Fruit fly (Drosophila melanogaster) whole organism, embryonic: ENCODE results near the gene Cys.
A peak's percentile ranks its signal among the peaks of the same experiment; 100 is the strongest.

ENCODE experiments used
- Ada2b ChIP-seq: fragments of 200-800 bp; sonication (Bioruptor generic); IDR thresholded peaks from 2 replicates; pipeline ENCODE4 v1.3.6; 2022; ENCODE audit warnings: missing biosample characterization, missing genetic modification characterization
- Aef1 ChIP-seq: fragments of 200-800 bp; sonication (Bioruptor generic); IDR thresholded peaks from 3 replicates; pipeline ENCODE4 v1.3.6; 2022; ENCODE audit warnings: missing biosample characterization, missing genetic modification characterization
- B-H2 ChIP-seq: fragments of 200-800 bp; sonication (Bioruptor generic); optimal IDR thresholded peaks from 2 replicates; lab custom pipeline; 2018; ENCODE audit warnings: missing biosample characterization, mild to moderate bottlenecking, missing genetic modification characterization
- CG10147 ChIP-seq: fragments of 200-800 bp; sonication (Bioruptor generic); optimal IDR thresholded peaks from 2 replicates; lab custom pipeline; 2019; ENCODE audit warnings: missing biosample characterization, mild to moderate bottlenecking, missing genetic modification characterization, moderate library complexity
- CG12299 ChIP-seq: fragments of 200-800 bp; sonication (Bioruptor generic); optimal IDR thresholded peaks from 2 replicates; lab custom pipeline; 2018; ENCODE audit warnings: missing biosample characterization, mild to moderate bottlenecking, missing genetic modification characterization
- CG13287 ChIP-seq: fragments of 200-800 bp; sonication (Bioruptor generic); IDR thresholded peaks from 2 replicates; pipeline ENCODE4 v1.3.6; 2022; ENCODE audit warnings: missing biosample characterization, missing genetic modification characterization; ENCODE audit not compliant: partially characterized antibody
- CG14667 ChIP-seq: fragments of 200-800 bp; sonication (Bioruptor generic); IDR thresholded peaks from 2 replicates; pipeline ENCODE4 v1.3.6; 2022; ENCODE audit warnings: missing biosample characterization, missing genetic modification characterization
- CG14710 ChIP-seq: fragments of 200-800 bp; sonication (Bioruptor generic); optimal IDR thresholded peaks from 3 replicates; lab custom pipeline; 2019; ENCODE audit warnings: missing biosample characterization, mild to moderate bottlenecking, missing genetic modification characterization, moderate library complexity
- CG14965 ChIP-seq: fragments of 200-800 bp; sonication (Bioruptor generic); optimal IDR thresholded peaks from 2 replicates; lab custom pipeline; 2016; ENCODE audit warnings: missing biosample characterization, missing genetic modification characterization, borderline replicate concordance
- CG17328 ChIP-seq: fragments of 200-800 bp; sonication (Bioruptor generic); IDR thresholded peaks from 2 replicates; pipeline ENCODE4 v1.3.6; 2022; ENCODE audit warnings: missing biosample characterization, missing genetic modification characterization
- CG17568 ChIP-seq: fragments of 200-800 bp; sonication (Bioruptor generic); optimal IDR thresholded peaks from 2 replicates; lab custom pipeline; 2018; ENCODE audit warnings: missing biosample characterization, mild to moderate bottlenecking, missing genetic modification characterization, moderate library complexity
- CG2875 ChIP-seq: fragments of 200-800 bp; sonication (Bioruptor generic); optimal IDR thresholded peaks from 2 replicates; lab custom pipeline; 2017; ENCODE audit warnings: missing biosample characterization, mild to moderate bottlenecking, missing genetic modification characterization, missing genetic modification reagents
- CG33213 ChIP-seq: fragments of 200-800 bp; sonication (Bioruptor generic); optimal IDR thresholded peaks from 3 replicates; lab custom pipeline; 2016; ENCODE audit warnings: missing biosample characterization, missing genetic modification characterization
- CG34376 ChIP-seq: fragments of 200-800 bp; sonication (Bioruptor generic); optimal IDR thresholded peaks from 2 replicates; lab custom pipeline; 2018; ENCODE audit warnings: missing biosample characterization, mild to moderate bottlenecking, missing genetic modification characterization
- CG3726 ChIP-seq: fragments of 200-800 bp; sonication (Bioruptor generic); IDR thresholded peaks from 3 replicates; pipeline ENCODE4, ENCODE4 v1.3.6; 2022; ENCODE audit warnings: missing biosample characterization, missing genetic modification characterization
- CG4707 ChIP-seq: fragments of 200-800 bp; sonication (Bioruptor generic); optimal IDR thresholded peaks from 2 replicates; lab custom pipeline; 2018; ENCODE audit warnings: missing biosample characterization, mild to moderate bottlenecking, missing genetic modification characterization, moderate library complexity
- CG6854 ChIP-seq: fragments of 200-800 bp; sonication (Bioruptor generic); optimal IDR thresholded peaks from 3 replicates; lab custom pipeline; 2017; ENCODE audit warnings: missing biosample characterization, mild to moderate bottlenecking, missing genetic modification characterization
- CG7556 ChIP-seq: fragments of 200-800 bp; sonication (Bioruptor generic); optimal IDR thresholded peaks from 2 replicates; lab custom pipeline; 2017; ENCODE audit warnings: missing biosample characterization, mild to moderate bottlenecking, missing genetic modification characterization
- CG8359 ChIP-seq: fragments of 200-800 bp; sonication (Bioruptor generic); optimal IDR thresholded peaks from 2 replicates; lab custom pipeline; 2017; ENCODE audit warnings: missing biosample characterization, mild to moderate bottlenecking, missing genetic modification characterization, borderline replicate concordance
- CG8388 ChIP-seq: fragments of 200-800 bp; sonication (Bioruptor generic); optimal IDR thresholded peaks from 2 replicates; lab custom pipeline; 2019; ENCODE audit warnings: missing biosample characterization, mild to moderate bottlenecking, missing genetic modification characterization, moderate library complexity
- CG9817 ChIP-seq: fragments of 200-800 bp; sonication (Bioruptor generic); optimal IDR thresholded peaks from 2 replicates; lab custom pipeline; 2018; ENCODE audit warnings: missing biosample characterization, mild to moderate bottlenecking, missing genetic modification characterization, moderate library complexity
- Kr ChIP-seq: fragments of 200-800 bp; sonication (Bioruptor generic); optimal IDR thresholded peaks from 2 replicates; lab custom pipeline; 2017; ENCODE audit warnings: missing biosample characterization, mild to moderate bottlenecking, missing genetic modification characterization
- Pdp1 ChIP-seq, 2 experiments: fragments of 200-800 bp; sonication (Bioruptor generic); optimal IDR thresholded peaks; 3 replicates each; lab custom pipeline; 2016; ENCODE audit warnings: missing biosample characterization in 2 of 2, missing genetic modification characterization in 2 of 2, mild to moderate bottlenecking in 1 of 2, moderate library complexity in 1 of 2
- Sry-δ ChIP-seq: fragments of 200-800 bp; sonication (Bioruptor generic); optimal IDR thresholded peaks from 2 replicates; lab custom pipeline; 2016; ENCODE audit warnings: missing biosample characterization, missing genetic modification characterization
- Stat92E ChIP-seq, 3 experiments: fragments of >200 bp in 2 of 3; fragments of 200-800 bp in 1 of 3; sonication (Bioruptor generic) in 1 of 3; optimal IDR thresholded peaks; 2 replicates each; lab custom pipeline; 2017 to 2019; ENCODE audit warnings: missing biosample characterization in 3 of 3, missing genetic modification characterization in 3 of 3, mild to moderate bottlenecking in 1 of 3, moderate library complexity in 1 of 3
- chn ChIP-seq: fragments of 200-800 bp; sonication (Bioruptor generic); optimal IDR thresholded peaks from 2 replicates; lab custom pipeline; 2016; ENCODE audit warnings: missing biosample characterization, missing genetic modification characterization
- fru ChIP-seq: fragments of >200 bp; optimal IDR thresholded peaks from 2 replicates; lab custom pipeline; 2017
- gce ChIP-seq: fragments of 200-800 bp; sonication (Bioruptor generic); IDR thresholded peaks from 3 replicates; pipeline ENCODE4 v1.3.6; 2022; ENCODE audit warnings: missing biosample characterization, missing genetic modification characterization
- gt ChIP-seq: fragments of 200-800 bp; sonication (Bioruptor generic); IDR thresholded peaks from 2 replicates; pipeline ENCODE4 v1.3.6; 2022; ENCODE audit warnings: missing biosample characterization, missing genetic modification characterization
- hkb ChIP-seq, 2 experiments: fragments of 200-800 bp in 1 of 2; fragments of >200 bp in 1 of 2; sonication (Bioruptor generic) in 1 of 2; IDR thresholded peaks in 1 of 2; optimal IDR thresholded peaks in 1 of 2; 2 replicates each; pipeline versions ENCODE4 v1.3.6 to Lab custom; 2017 to 2022; ENCODE audit warnings: missing biosample characterization in 1 of 2, missing genetic modification characterization in 1 of 2
- lbe ChIP-seq: fragments of 200-800 bp; sonication (Bioruptor generic); optimal IDR thresholded peaks from 2 replicates; lab custom pipeline; 2016; ENCODE audit warnings: missing biosample characterization, mild to moderate bottlenecking, missing genetic modification characterization
- mirr ChIP-seq: fragments of 200-800 bp; sonication (Bioruptor generic); optimal IDR thresholded peaks from 3 replicates; lab custom pipeline; 2018; ENCODE audit warnings: missing biosample characterization, mild to moderate bottlenecking, missing genetic modification characterization
- nerfin-1 ChIP-seq: fragments of 200-800 bp; sonication (Bioruptor generic); optimal IDR thresholded peaks from 3 replicates; lab custom pipeline; 2019; ENCODE audit warnings: missing biosample characterization, mild to moderate bottlenecking, missing genetic modification characterization, moderate library complexity
- ranshi ChIP-seq: fragments of 200-800 bp; sonication (Bioruptor generic); IDR thresholded peaks from 2 replicates; pipeline ENCODE4 v1.3.6; 2022; ENCODE audit warnings: missing biosample characterization, missing genetic modification characterization
- row ChIP-seq: fragments of 200-800 bp; sonication (Bioruptor generic); IDR thresholded peaks from 3 replicates; pipeline ENCODE4 v1.3.6; 2022; ENCODE audit warnings: missing biosample characterization, missing genetic modification characterization
- salm ChIP-seq: fragments of 200-800 bp; sonication (Bioruptor generic); optimal IDR thresholded peaks from 2 replicates; lab custom pipeline; 2018; ENCODE audit warnings: missing biosample characterization, mild to moderate bottlenecking, missing genetic modification characterization
- sens ChIP-seq: fragments of 200-800 bp; sonication (Bioruptor generic); peaks from one replicate; lab custom pipeline; 2016; ENCODE audit warnings: missing biosample characterization, missing genetic modification characterization
- slbo ChIP-seq: fragments of 200-800 bp; sonication (Bioruptor generic); IDR thresholded peaks from 2 replicates; pipeline ENCODE4 v1.3.6; 2022; ENCODE audit warnings: missing biosample characterization, missing genetic modification characterization
- slou ChIP-seq: fragments of 200-800 bp; sonication (Bioruptor generic); optimal IDR thresholded peaks from 3 replicates; lab custom pipeline; 2016; ENCODE audit warnings: missing biosample characterization, missing genetic modification characterization
- sna ChIP-seq: fragments of 200-800 bp; sonication (Bioruptor generic); IDR thresholded peaks from 2 replicates; pipeline ENCODE4 v1.3.6; 2022; ENCODE audit warnings: missing biosample characterization, missing genetic modification characterization; ENCODE audit not compliant: partially characterized antibody
- so ChIP-seq: fragments of 200-800 bp; sonication (Bioruptor generic); IDR thresholded peaks from 3 replicates; pipeline ENCODE4 v1.3.6; 2022; ENCODE audit warnings: missing biosample characterization, missing genetic modification characterization
- stwl ChIP-seq: fragments of 200-800 bp; sonication (Bioruptor generic); optimal IDR thresholded peaks from 3 replicates; lab custom pipeline; 2018; ENCODE audit warnings: missing biosample characterization, mild to moderate bottlenecking, missing genetic modification characterization, moderate library complexity
- tgo ChIP-seq: fragments of 200-800 bp; sonication (Bioruptor generic); IDR thresholded peaks from 3 replicates; pipeline ENCODE4 v1.3.6; 2022; ENCODE audit warnings: missing biosample characterization, missing genetic modification characterization
- tll ChIP-seq, 2 experiments: fragments of 200-800 bp in 1 of 2; fragments of >200 bp in 1 of 2; sonication (Bioruptor generic) in 1 of 2; optimal IDR thresholded peaks; 2 replicates each; lab custom pipeline; 2017 to 2019; ENCODE audit warnings: missing biosample characterization in 2 of 2, missing genetic modification characterization in 2 of 2, mild to moderate bottlenecking in 1 of 2, moderate library complexity in 1 of 2
- trem ChIP-seq: fragments of 200-800 bp; optimal IDR thresholded peaks from 3 replicates; lab custom pipeline; 2019; ENCODE audit warnings: missing biosample characterization, mild to moderate bottlenecking, missing genetic modification characterization, moderate library complexity
- twi ChIP-seq: fragments of 200-800 bp; optimal IDR thresholded peaks from 2 replicates; lab custom pipeline; 2019; ENCODE audit warnings: missing biosample characterization, mild to moderate bottlenecking, missing genetic modification characterization, moderate library complexity
- vfl ChIP-seq: fragments of 200-800 bp; sonication (Bioruptor generic); optimal IDR thresholded peaks from 2 replicates; lab custom pipeline; 2016; ENCODE audit warnings: missing biosample characterization, missing genetic modification characterization
- vvl ChIP-seq: fragments of 200-800 bp; sonication (Bioruptor generic); IDR thresholded peaks from 2 replicates; pipeline ENCODE4 v1.3.6; 2022; ENCODE audit warnings: missing biosample characterization, missing genetic modification characterization
- zfh2 ChIP-seq: fragments of 200-800 bp; sonication (Bioruptor generic); optimal IDR thresholded peaks from 2 replicates; lab custom pipeline; 2016; ENCODE audit warnings: missing biosample characterization, missing genetic modification characterization

The Cys gene

DNA sequence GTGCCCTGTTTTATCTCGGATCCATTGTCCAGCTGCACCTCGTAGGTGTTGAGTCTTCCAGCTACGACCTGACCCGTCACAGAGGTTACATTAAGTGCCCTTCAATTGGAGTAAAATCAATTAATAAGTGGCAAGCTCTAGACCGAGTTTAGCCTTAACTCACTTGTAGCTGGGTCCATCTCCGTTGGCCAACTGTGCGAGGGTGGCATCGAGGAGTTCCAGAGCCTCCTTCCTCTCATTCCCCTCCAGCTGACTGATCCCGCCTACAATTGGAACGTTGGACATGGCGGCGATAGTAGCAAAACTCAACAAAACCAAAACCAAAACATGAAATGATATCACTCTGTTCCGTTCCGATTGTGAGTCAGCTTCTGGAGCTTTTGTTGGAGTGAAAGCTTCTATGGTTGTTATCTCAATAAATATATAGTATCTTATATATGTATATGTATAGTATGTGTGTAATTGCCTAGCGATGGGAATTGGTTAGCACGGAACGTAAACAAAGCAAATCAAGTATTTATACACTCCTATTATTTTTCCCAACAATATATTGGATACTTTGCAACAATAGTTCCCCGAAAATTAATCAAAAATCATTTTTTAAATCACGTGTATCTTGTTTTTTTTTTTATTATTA is 825 bp downstream of the Cys start, which contains the start of gene CG8066 (continued):
- TF ChIP-seq tll (GFP tag; optimal IDR thresholded peaks at IDR 0.05; lab: Kevin White, UChicago): no peak
- TF ChIP-seq CG9817: peak; percentile 1
- TF ChIP-seq hkb (optimal IDR thresholded peaks at IDR 0.05; lab: Kevin White, UChicago): no peak
- TF ChIP-seq hkb (GFP tag; IDR thresholded peaks at IDR 0.05; lab: Robert Waterston, UW): 0 out of 2 replicates have a peak, but pooled peaks have one; percentile 21
- TF ChIP-seq sens (GFP tag; lab: Kevin White, UChicago): peak; percentile 81
- TF ChIP-seq twi: no peak
- no peak for TF ChIP-seq salm (tag; lab: Kevin White, UChicago)
- no peak for TF ChIP-seq CG8388 (GFP tag; lab: Kevin White, UChicago)
- TF ChIP-seq CG4707 (GFP tag; lab: Kevin White, UChicago): no peak
- no peak for TF ChIP-seq gt (GFP tag; lab: Robert Waterston, UW)
- no peak for TF ChIP-seq so (GFP tag; lab: Robert Waterston, UW)
- TF ChIP-seq Ada2b (GFP tag; lab: Robert Waterston, UW): no peak
- TF ChIP-seq chn (GFP tag; lab: Kevin White, UChicago): no peak
- TF ChIP-seq Kr: no peak
- no peak for TF ChIP-seq CG6854
- TF ChIP-seq mirr (GFP tag; lab: Kevin White, UChicago): peak; percentile 11
- TF ChIP-seq CG13287 (GFP tag; lab: Robert Waterston, UW): peak; percentile 64
- TF ChIP-seq zfh2: no peak
- no peak for TF ChIP-seq CG14710 (tag; lab: Kevin White, UChicago)
- no peak for TF ChIP-seq vfl (GFP tag; lab: Kevin White, UChicago)
- no peak for TF ChIP-seq Pdp1 (GFP tag; optimal IDR thresholded peaks at IDR 0.05; lab: Kevin White, UChicago)
- no peak for TF ChIP-seq trem (tag; lab: Kevin White, UChicago)
- TF ChIP-seq CG17568: no peak
- TF ChIP-seq CG7556: no peak
- no peak for TF ChIP-seq fru (lab: Kevin White, UChicago)
- TF ChIP-seq Stat92E (GFP tag; optimal IDR thresholded peaks at IDR 0.05; lab: Kevin White, UChicago): no peak
- TF ChIP-seq row (GFP tag; lab: Robert Waterston, UW): peak; percentile 69
- no peak for TF ChIP-seq CG33213 (GFP tag; lab: Kevin White, UChicago)
- TF ChIP-seq CG3726: no peak
- TF ChIP-seq CG12299 (tag; lab: Kevin White, UChicago): peak; percentile 8
- TF ChIP-seq CG8359 (GFP tag; lab: Kevin White, UChicago): no peak
- no peak for TF ChIP-seq stwl
- no peak for TF ChIP-seq CG2875 (GFP tag; lab: Kevin White, UChicago)
- TF ChIP-seq Aef1: no peak
- TF ChIP-seq slbo (GFP tag; lab: Robert Waterston, UW): peak; percentile 45; the same call in 1 of the 2 replicates
- no peak for TF ChIP-seq CG14965 (GFP tag; lab: Kevin White, UChicago)
- TF ChIP-seq nerfin-1 (tag; lab: Kevin White, UChicago): no peak
- no peak for TF ChIP-seq CG10147 (GFP tag; lab: Kevin White, UChicago)
- no peak for TF ChIP-seq CG17328 (GFP tag; lab: Robert Waterston, UW)
- TF ChIP-seq CG14667 (GFP tag; lab: Robert Waterston, UW): no peak
- peak; percentile 19 for TF ChIP-seq lbe (GFP tag; lab: Kevin White, UChicago)
- no peak for TF ChIP-seq tgo (GFP tag; lab: Robert Waterston, UW)
- TF ChIP-seq slou (GFP tag; lab: Kevin White, UChicago): no peak
- peak; percentile 32 for TF ChIP-seq Sry-δ (GFP tag; lab: Kevin White, UChicago)
- TF ChIP-seq sna (GFP tag; lab: Robert Waterston, UW): no peak
- peak; percentile 30 for TF ChIP-seq CG34376 (GFP tag; lab: Kevin White, UChicago)
- 0 out of 2 replicates have a peak, but pooled peaks have one; percentile 15 for TF ChIP-seq ranshi (GFP tag; lab: Robert Waterston, UW)
- TF ChIP-seq gce (GFP tag; lab: Robert Waterston, UW): no peak
- TF ChIP-seq vvl (GFP tag; lab: Robert Waterston, UW): peak; percentile 40; the same call in 1 of the 2 replicates
- peak; percentile 63 for TF ChIP-seq B-H2
